Fruit fly (Drosophila melanogaster): Measurements from ENCODE around the gene CG11227.

CG11227 gene

DNA sequence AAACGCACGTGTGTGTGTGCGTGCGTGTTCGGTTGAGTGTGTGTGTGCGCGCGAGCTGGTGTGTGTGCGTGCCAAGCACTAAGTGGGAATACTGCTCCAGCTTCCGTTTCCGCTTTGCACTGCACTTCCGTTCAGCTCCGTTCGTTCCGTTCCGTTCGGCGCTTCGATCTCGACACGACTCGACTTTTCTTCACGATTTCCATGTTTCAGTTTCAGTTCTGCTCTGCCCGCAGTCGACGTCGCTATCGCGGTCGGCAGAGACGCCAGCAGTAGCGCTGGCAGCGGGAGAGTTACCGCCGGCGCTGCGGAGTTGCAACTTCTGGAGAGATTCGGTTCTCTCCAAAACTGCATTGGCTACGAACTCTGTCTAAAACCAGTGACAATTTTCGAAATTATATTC, 9.6 kb downstream of the CG11227 start:
- TF ChIP-seq woc (GFP tag; optimal IDR thresholded peaks at IDR 0.05) (no peak), Myc (optimal IDR thresholded peaks at IDR 0.05) (no peak), Hr78 (GFP tag; optimal IDR thresholded peaks at IDR 0.05) (no peak), Mio (GFP tag; optimal IDR thresholded peaks at IDR 0.05) (no peak), OdsH (GFP tag; optimal IDR thresholded peaks at IDR 0.05) (no peak), N (GFP tag; optimal IDR thresholded peaks at IDR 0.05) (no peak), tai (GFP tag; optimal IDR thresholded peaks at IDR 0.05) (no peak), dsf (GFP tag; optimal IDR thresholded peaks at IDR 0.05; ENCODE audit: borderline replicate concordance) (no peak), br (GFP tag; optimal IDR thresholded peaks at IDR 0.05) (no peak), CG32264 (GFP tag; optimal IDR thresholded peaks at IDR 0.05) (no peak)

DNA sequence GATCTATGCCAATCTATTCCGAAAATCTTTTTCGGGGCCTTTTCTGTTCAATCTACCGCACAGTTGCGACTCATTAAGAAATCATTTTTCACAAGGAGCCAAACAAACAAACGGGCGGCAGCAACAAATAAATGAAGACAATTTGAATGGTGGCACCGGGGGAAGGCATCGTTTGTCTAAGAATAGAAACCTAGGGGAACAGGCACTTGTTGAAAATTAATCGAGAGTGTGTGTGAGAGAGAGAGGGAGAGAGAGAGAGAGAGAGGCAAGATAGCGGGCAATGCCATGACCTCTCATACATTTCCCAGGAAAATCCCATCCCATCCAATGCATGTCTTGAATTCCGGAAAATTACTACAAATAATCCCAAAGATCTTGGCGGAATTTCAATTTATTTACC, 16.9 kb downstream of the CG11227 start:
- TF ChIP-seq h (GFP tag; optimal IDR thresholded peaks at IDR 0.05), result no peak
- TF ChIP-seq Mio (GFP tag; optimal IDR thresholded peaks at IDR 0.05), result no peak
- TF ChIP-seq Dif (GFP tag; optimal IDR thresholded peaks at IDR 0.05; ENCODE audit: partially characterized antibody), result no peak
- no peak for TF ChIP-seq OdsH (GFP tag; optimal IDR thresholded peaks at IDR 0.05)
- TF ChIP-seq pan (optimal IDR thresholded peaks at IDR 0.05), result no peak

DNA sequence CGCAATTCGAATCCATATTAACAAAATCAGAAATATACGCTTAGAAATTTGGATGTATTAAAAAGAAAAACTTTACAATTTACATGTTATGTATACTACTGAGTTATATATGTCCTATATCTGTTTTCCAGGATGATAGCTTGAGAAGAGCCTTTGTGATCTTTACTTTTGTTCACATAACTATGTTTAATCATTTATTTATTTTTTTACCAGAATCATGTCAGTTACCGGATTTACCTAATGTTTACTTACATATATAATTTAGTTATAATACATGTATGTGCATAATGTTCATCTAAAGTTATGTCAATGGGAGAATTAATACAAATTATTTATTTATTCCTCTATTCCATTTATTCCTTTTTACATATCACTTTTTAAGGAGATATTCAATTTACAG, 50.8 kb downstream of the CG11227 start, which contains the start of gene I-3:
Gene I-3 (minus strand): TSS at position 101 of the 400 bp plus-strand sequence.
- TF ChIP-seq Hr78 (GFP tag; optimal IDR thresholded peaks at IDR 0.05) (no peak), Jra (GFP tag; optimal IDR thresholded peaks at IDR 0.05) (no peak)

Measured in whole organism, wandering third instar larva.